Worm (Caenorhabditis elegans): ENCODE measurements around the gene lido-15.

DNA sequence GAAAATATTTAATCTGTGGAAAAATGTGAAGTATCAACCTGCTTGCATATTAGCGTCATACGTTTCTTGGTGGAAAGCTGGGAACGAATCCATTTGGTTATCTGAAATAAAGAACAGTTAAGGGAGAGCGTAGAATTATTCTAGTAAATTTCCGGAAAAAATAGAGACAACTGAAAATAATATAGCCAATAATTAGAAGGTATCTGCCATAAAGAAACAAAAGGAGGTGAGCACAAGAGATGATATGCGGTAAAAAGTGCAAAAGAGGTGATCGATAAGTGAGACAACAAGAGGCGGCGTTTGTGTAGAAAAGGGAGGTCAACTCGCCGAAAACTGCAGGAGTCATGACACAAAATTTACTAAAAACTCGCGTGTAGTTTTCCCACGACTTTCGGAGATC lies 32.6 kb upstream of the lido-15 start, which contains the start of gene T24E12.11:
- TF ChIP-seq nhr-90 (tag; optimal IDR thresholded peaks at IDR 0.05) (no peak), atf-7 (tag; optimal IDR thresholded peaks at IDR 0.05) (no peak), hrde-1 (tag; optimal IDR thresholded peaks at IDR 0.05; ENCODE audit: borderline replicate concordance) (no peak), K12H6.12 (tag; optimal IDR thresholded peaks at IDR 0.05) (no peak), snpc-1.3 (tag; optimal IDR thresholded peaks at IDR 0.05; ENCODE audit: insufficient read depth) (no peak), rec-8 (tag; optimal IDR thresholded peaks at IDR 0.05) (no peak), rpc-1 (optimal IDR thresholded peaks at IDR 0.05) (no peak), rpc-1 (tag; optimal IDR thresholded peaks at IDR 0.05) (no peak), hlh-26 (GFP tag; conservative IDR thresholded peaks at IDR 0.05) (no peak), K11D2.4 (GFP tag; IDR thresholded peaks at IDR 0.05) (no peak)
